Worm (Caenorhabditis elegans): ENCODE results near the gene dos-3.

Gene dos-3

ce11 chrIII:859898-860297 is 20.5 kb upstream of the dos-3 start, which contains the start of gene exos-4.2:
Gene exos-4.2 (plus strand): TSS chrIII:860198.
- TF ChIP-seq W03F9.2 (tag; optimal IDR thresholded peaks at IDR 0.05) (no peak), him-1 (tag; optimal IDR thresholded peaks at IDR 0.05) (no peak), dao-5 (tag; optimal IDR thresholded peaks at IDR 0.05) (no peak)

ce11 chrIII:856908-857307 is 17.5 kb upstream of the dos-3 start:
- TF ChIP-seq him-1 (tag; optimal IDR thresholded peaks at IDR 0.05) (no peak), W03F9.2 (tag; optimal IDR thresholded peaks at IDR 0.05) (no peak), dao-5 (tag; optimal IDR thresholded peaks at IDR 0.05) (no peak)

ce11 chrIII:856260-856659 is 16.9 kb upstream of the dos-3 start, which contains the start of gene K02F3.12:
Gene K02F3.12 (plus strand): TSS chrIII:856560.
- TF ChIP-seq dao-5 (tag; optimal IDR thresholded peaks at IDR 0.05) (no peak), W03F9.2 (tag; optimal IDR thresholded peaks at IDR 0.05) (no peak), him-1 (tag; optimal IDR thresholded peaks at IDR 0.05) (no peak)

ce11 chrIII:853859-854359 is 14.5 kb upstream of the dos-3 start, which contains the start of the genes rnp-5 and tag-51:
Gene rnp-5 (minus strand): TSS chrIII:853909.
Gene tag-51 (plus strand): TSS chrIII:854221.
- TF ChIP-seq dao-5 (tag; optimal IDR thresholded peaks at IDR 0.05) (no peak), him-1 (tag; optimal IDR thresholded peaks at IDR 0.05) (no peak), W03F9.2 (tag; optimal IDR thresholded peaks at IDR 0.05) (no peak)

- TF ChIP-seq W03F9.2 (tag; optimal IDR thresholded peaks at IDR 0.05), result no peak
- no peak for TF ChIP-seq him-1 (tag; optimal IDR thresholded peaks at IDR 0.05)
- no peak for TF ChIP-seq dao-5 (tag; optimal IDR thresholded peaks at IDR 0.05)
Observed at ce11 chrIII:853414-853813, 14.0 kb upstream of the dos-3 start.

- TF ChIP-seq dao-5 (tag; optimal IDR thresholded peaks at IDR 0.05) (no peak), W03F9.2 (tag; optimal IDR thresholded peaks at IDR 0.05) (no peak), him-1 (tag; optimal IDR thresholded peaks at IDR 0.05) (no peak)
Observed at ce11 chrIII:852296-852695, 12.9 kb upstream of the dos-3 start, which contains the start of gene moma-1. Gene moma-1 (minus strand): TSS chrIII:852396.

- TF ChIP-seq dao-5 (tag; optimal IDR thresholded peaks at IDR 0.05), result no peak
- TF ChIP-seq him-1 (tag; optimal IDR thresholded peaks at IDR 0.05), result no peak
- no peak for TF ChIP-seq W03F9.2 (tag; optimal IDR thresholded peaks at IDR 0.05)
Observed at ce11 chrIII:845485-845884, 6.1 kb upstream of the dos-3 start, which contains the start of gene K02F3.2. Gene K02F3.2 (plus strand): TSS chrIII:845841.

- TF ChIP-seq him-1 (tag; optimal IDR thresholded peaks at IDR 0.05), result no peak
- no peak for TF ChIP-seq W03F9.2 (tag; optimal IDR thresholded peaks at IDR 0.05)
- no peak for TF ChIP-seq dao-5 (tag; optimal IDR thresholded peaks at IDR 0.05)
Observed at ce11 chrIII:844577-844976, 5.2 kb upstream of the dos-3 start.

ce11 chrIII:843999-844398 is 4.6 kb upstream of the dos-3 start:
- TF ChIP-seq W03F9.2 (tag; optimal IDR thresholded peaks at IDR 0.05), result no peak
- no peak for TF ChIP-seq him-1 (tag; optimal IDR thresholded peaks at IDR 0.05)
- TF ChIP-seq dao-5 (tag; optimal IDR thresholded peaks at IDR 0.05), result no peak

ce11 chrIII:842630-843029 is 3.2 kb upstream of the dos-3 start, which contains the start of gene far-8:
Gene far-8 (plus strand): TSS chrIII:842930.
- TF ChIP-seq dao-5 (tag; optimal IDR thresholded peaks at IDR 0.05), result no peak
- TF ChIP-seq him-1 (tag; optimal IDR thresholded peaks at IDR 0.05), result no peak
- no peak for TF ChIP-seq W03F9.2 (tag; optimal IDR thresholded peaks at IDR 0.05)

ce11 chrIII:841177-841576 is 1.8 kb upstream of the dos-3 start, which contains the start of gene K02F3.9:
Gene K02F3.9 (minus strand): TSS chrIII:841366.
- TF ChIP-seq him-1 (tag; optimal IDR thresholded peaks at IDR 0.05) (no peak), dao-5 (tag; optimal IDR thresholded peaks at IDR 0.05) (no peak), W03F9.2 (tag; optimal IDR thresholded peaks at IDR 0.05) (no peak)

ce11 chrIII:835713-836278 is 3.6 kb downstream of the dos-3 start:
- TF ChIP-seq him-1 (tag; optimal IDR thresholded peaks at IDR 0.05), result peak; percentile 81
- TF ChIP-seq W03F9.2 (tag; optimal IDR thresholded peaks at IDR 0.05), result peak; percentile 1
- TF ChIP-seq dao-5 (tag; optimal IDR thresholded peaks at IDR 0.05), result peak; percentile 60

- TF ChIP-seq him-1 (tag; optimal IDR thresholded peaks at IDR 0.05) (no peak), W03F9.2 (tag; optimal IDR thresholded peaks at IDR 0.05) (no peak), dao-5 (tag; optimal IDR thresholded peaks at IDR 0.05) (no peak)
Observed at ce11 chrIII:835208-835607, 4.2 kb downstream of the dos-3 start.

- no peak for TF ChIP-seq him-1 (tag; optimal IDR thresholded peaks at IDR 0.05)
Observed at ce11 chrIII:834443-834815, 5.0 kb downstream of the dos-3 start.

All from whole organism, L4/young adult.